Worm (Caenorhabditis elegans) whole organism, young adult: ENCODE results near the gene acs-5.

Experiments used
- Y67H2A.10 ChIP-seq: fragments of 200-800 bp; sonication (Bioruptor generic); conservative IDR thresholded peaks from 2 replicates; pipeline ENCODE4 v1.3.6; 2022; ENCODE audit warnings: missing genetic modification reagents, missing genetic modification characterization, missing compliant biosample characterization
- bed-2 ChIP-seq: fragments of 200-800 bp; sonication (Bioruptor generic); IDR thresholded peaks from 2 replicates; pipeline ENCODE4 v1.3.6; 2022; ENCODE audit warnings: missing genetic modification reagents, missing genetic modification characterization, missing compliant biosample characterization
- nfya-1 ChIP-seq: sonication (generic microtip); optimal IDR thresholded peaks from 2 replicates; lab custom pipeline; 2017; ENCODE audit warnings: antibody characterized with exemption, missing compliant biosample characterization, missing genetic modification characterization, borderline replicate concordance; ENCODE audit not compliant: insufficient read depth
- sea-2 ChIP-seq: fragments of 200-800 bp; sonication (Bioruptor generic); IDR thresholded peaks from 2 replicates; pipeline ENCODE4 v1.3.6; 2022; ENCODE audit warnings: missing genetic modification characterization, missing compliant biosample characterization
- unc-62 ChIP-seq: fragments of 150-350 bp; optimal IDR thresholded peaks from 2 replicates; lab custom pipeline; 2014; ENCODE audit warnings: missing biosample characterization, missing genetic modification reagents, missing genetic modification characterization

ce11 chrIII:13535735-13536390, 7.5 kb downstream of the acs-5 start:
- TF ChIP-seq nfya-1 (tag; lab: Kevin White, UChicago), result no peak
- TF ChIP-seq sea-2 (GFP tag; lab: Robert Waterston, UW), result no peak
- TF ChIP-seq Y67H2A.10 (GFP tag; lab: Robert Waterston, UW), result no peak
- no peak for TF ChIP-seq bed-2 (GFP tag; lab: Robert Waterston, UW)
- TF ChIP-seq unc-62 (GFP tag; lab: Kevin White, UChicago), result no peak
